Fruit fly (Drosophila melanogaster) whole organism: Measurements from ENCODE around the gene eIF4EHP.

Experiments
- EcR ChIP-seq, 2 experiments: fragments of >200 bp; optimal IDR thresholded peaks; 2 replicates each; lab custom pipeline; 2017; ENCODE audit warnings: missing biosample characterization in 2 of 2, missing genetic modification characterization in 2 of 2, missing genetic modification reagents in 2 of 2
- pan ChIP-seq: fragments of >200 bp; optimal IDR thresholded peaks from 2 replicates; lab custom pipeline; 2017
- psq ChIP-seq: fragments of >200 bp; optimal IDR thresholded peaks from 2 replicates; lab custom pipeline; 2017
- usp ChIP-seq: fragments of >200 bp; optimal IDR thresholded peaks from 2 replicates; lab custom pipeline; 2017; ENCODE audit warnings: missing biosample characterization, missing genetic modification characterization, mixed read lengths

DNA sequence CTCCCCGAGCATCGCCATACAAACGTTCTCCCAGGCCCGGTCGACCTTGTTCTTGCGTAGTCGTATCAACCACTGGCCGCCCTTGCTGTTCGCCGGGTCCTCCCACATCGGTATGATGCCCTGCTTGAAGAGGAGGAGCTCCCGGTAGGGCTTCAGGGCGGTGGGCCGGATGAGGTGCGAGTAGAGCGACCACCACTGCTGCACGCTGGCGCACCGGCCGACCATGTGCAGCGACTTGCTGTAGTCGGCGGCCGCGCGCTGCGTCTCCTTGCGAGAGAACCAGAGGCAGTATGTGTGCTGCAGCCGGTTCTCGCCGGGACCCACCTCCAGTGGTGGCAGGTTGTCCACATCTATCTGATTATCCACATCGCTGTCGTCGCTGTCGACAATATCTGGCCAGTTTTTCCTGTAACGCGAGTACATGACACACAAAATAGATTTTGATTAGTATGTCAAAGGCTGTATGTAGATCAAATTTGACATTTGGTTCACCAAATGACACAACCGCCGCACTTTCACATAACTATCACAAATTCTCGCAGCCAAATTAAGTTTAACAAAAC is 1.8 kb downstream of the eIF4EHP start, which contains the start of gene CG10694:
- TF ChIP-seq EcR (GFP tag; optimal IDR thresholded peaks at IDR 0.05; lab: Kevin White, UChicago) = no peak
- no peak for TF ChIP-seq psq (lab: Kevin White, UChicago)
- TF ChIP-seq usp (GFP tag; lab: Kevin White, UChicago) = no peak
- no peak for TF ChIP-seq pan (lab: Kevin White, UChicago)
